Worm (Caenorhabditis elegans) whole organism, midembryonic: Measurements from ENCODE around the gene mnr-1.

Experiments used
- T22C8.4 ChIP-seq: fragments of 200-800 bp; sonication (Bioruptor generic); IDR thresholded peaks from 2 replicates; pipeline ENCODE4 v1.3.6; 2022; ENCODE audit warnings: missing genetic modification characterization, missing compliant biosample characterization
- cog-1 ChIP-seq: sonication (generic microtip); optimal IDR thresholded peaks from 2 replicates; lab custom pipeline; 2016; ENCODE audit warnings: missing genetic modification characterization, missing compliant biosample characterization
- flt-1 ChIP-seq: fragments of 200-800 bp; sonication (Bioruptor generic); IDR thresholded peaks from 2 replicates; pipeline ENCODE4 v1.3.6; 2022; ENCODE audit warnings: missing genetic modification characterization, missing compliant biosample characterization
- klf-2 ChIP-seq: fragments of 200-800 bp; sonication (Bioruptor generic); conservative IDR thresholded peaks from 2 replicates; pipeline ENCODE4 v1.3.6; 2022; ENCODE audit warnings: missing genetic modification reagents, missing genetic modification characterization, missing compliant biosample characterization
- med-1 ChIP-seq: sonication (generic microtip); optimal IDR thresholded peaks from 2 replicates; lab custom pipeline; 2017; ENCODE audit warnings: missing genetic modification characterization, mild to moderate bottlenecking, missing compliant biosample characterization, antibody characterized with exemption, missing genetic modification reagents; ENCODE audit not compliant: insufficient read depth
- ref-1 ChIP-seq: fragments of 200-800 bp; sonication (Bioruptor generic); conservative IDR thresholded peaks from 2 replicates; pipeline ENCODE4 v1.3.6; 2022; ENCODE audit warnings: missing genetic modification reagents, missing genetic modification characterization, missing compliant biosample characterization
- tab-1 ChIP-seq: fragments of 200-800 bp; sonication (Bioruptor generic); IDR thresholded peaks from 2 replicates; pipeline ENCODE4 v1.3.6; 2022; ENCODE audit warnings: missing genetic modification characterization, missing compliant biosample characterization
- ztf-23 ChIP-seq: fragments of 200-800 bp; sonication (Bioruptor generic); IDR thresholded peaks from 2 replicates; pipeline ENCODE4 v1.3.6; 2022; ENCODE audit warnings: missing genetic modification reagents, missing genetic modification characterization, missing compliant biosample characterization
- ztf-29 ChIP-seq: fragments of 200-800 bp; sonication (Bioruptor generic); IDR thresholded peaks from 2 replicates; pipeline ENCODE4 v1.3.6; 2022; ENCODE audit warnings: missing genetic modification reagents, missing genetic modification characterization, missing compliant biosample characterization

The mnr-1 gene

ce11 chrV:20660025-20660424 is 5.6 kb downstream of the mnr-1 start, which contains the start of gene W01F3.2:
Gene W01F3.2, plus strand, starts transcription at chrV:20660325.
- TF ChIP-seq ref-1 (GFP tag; lab: Robert Waterston, UW) = no peak
- no peak for TF ChIP-seq klf-2 (GFP tag; lab: Robert Waterston, UW)
- no peak for TF ChIP-seq ztf-29
- TF ChIP-seq T22C8.4 (GFP tag; lab: Robert Waterston, UW) = no peak

- TF ChIP-seq T22C8.4 (GFP tag; lab: Robert Waterston, UW) (no peak), ref-1 (GFP tag; lab: Robert Waterston, UW) (no peak), med-1 (no peak), ztf-23 (no peak), tab-1 (GFP tag; lab: Robert Waterston, UW) (no peak)
These were observed 8.0 kb downstream of the mnr-1 start for ce11 chrV:20662474-20662873.

ce11 chrV:20663736-20664135 is 9.3 kb downstream of the mnr-1 start:
- TF ChIP-seq flt-1 (GFP tag; lab: Robert Waterston, UW) (no peak), ztf-23 (no peak), cog-1 (tag; lab: Kevin White, UChicago) (no peak), T22C8.4 (GFP tag; lab: Robert Waterston, UW) (no peak), klf-2 (GFP tag; lab: Robert Waterston, UW) (no peak), ref-1 (GFP tag; lab: Robert Waterston, UW) (no peak), med-1 (no peak), ztf-29 (no peak), tab-1 (GFP tag; lab: Robert Waterston, UW) (no peak)

- TF ChIP-seq flt-1 (GFP tag; lab: Robert Waterston, UW) (no peak), T22C8.4 (GFP tag; lab: Robert Waterston, UW) (no peak), med-1 (no peak), ref-1 (GFP tag; lab: Robert Waterston, UW) (no peak), tab-1 (GFP tag; lab: Robert Waterston, UW) (no peak), cog-1 (tag; lab: Kevin White, UChicago) (no peak), ztf-29 (no peak), ztf-23 (no peak), klf-2 (GFP tag; lab: Robert Waterston, UW) (no peak)
These were observed 10.5 kb downstream of the mnr-1 start for ce11 chrV:20664930-20665329.

- TF ChIP-seq flt-1 (GFP tag; lab: Robert Waterston, UW) = no peak
These were observed 12.5 kb downstream of the mnr-1 start, which contains the start of gene mlt-11 for ce11 chrV:20666905-20667304. Gene mlt-11, plus strand, starts transcription at chrV:20667205.

ce11 chrV:20670625-20671024 is 16.2 kb downstream of the mnr-1 start:
- TF ChIP-seq tab-1 (GFP tag; lab: Robert Waterston, UW) (no peak), ztf-23 (no peak), med-1 (no peak), ref-1 (GFP tag; lab: Robert Waterston, UW) (no peak), cog-1 (tag; lab: Kevin White, UChicago) (no peak)

- TF ChIP-seq cog-1 (tag; lab: Kevin White, UChicago) (no peak), med-1 (no peak), T22C8.4 (GFP tag; lab: Robert Waterston, UW) (no peak), ref-1 (GFP tag; lab: Robert Waterston, UW) (no peak), tab-1 (GFP tag; lab: Robert Waterston, UW) (no peak), ztf-29 (no peak), flt-1 (GFP tag; lab: Robert Waterston, UW) (no peak), klf-2 (GFP tag; lab: Robert Waterston, UW) (no peak), ztf-23 (no peak)
These were observed 25.7 kb downstream of the mnr-1 start for ce11 chrV:20680189-20680588.

- TF ChIP-seq klf-2 (GFP tag; lab: Robert Waterston, UW) (no peak), cog-1 (tag; lab: Kevin White, UChicago) (no peak), ztf-23 (no peak), tab-1 (GFP tag; lab: Robert Waterston, UW) (no peak), ztf-29 (no peak), T22C8.4 (GFP tag; lab: Robert Waterston, UW) (no peak)
These were observed 26.7 kb downstream of the mnr-1 start, which contains the start of gene srsx-35 for ce11 chrV:20681120-20681519. Gene srsx-35, plus strand, starts transcription at chrV:20681420.

- TF ChIP-seq ztf-29 (no peak), klf-2 (GFP tag; lab: Robert Waterston, UW) (no peak)
These were observed 27.4 kb downstream of the mnr-1 start for ce11 chrV:20681824-20682223.

- TF ChIP-seq ref-1 (GFP tag; lab: Robert Waterston, UW) = no peak
- TF ChIP-seq ztf-29 = no peak
- TF ChIP-seq T22C8.4 (GFP tag; lab: Robert Waterston, UW) = no peak
- TF ChIP-seq med-1 = no peak
- no peak for TF ChIP-seq tab-1 (GFP tag; lab: Robert Waterston, UW)
- TF ChIP-seq klf-2 (GFP tag; lab: Robert Waterston, UW) = no peak
- no peak for TF ChIP-seq cog-1 (tag; lab: Kevin White, UChicago)
- no peak for TF ChIP-seq ztf-23
- no peak for TF ChIP-seq flt-1 (GFP tag; lab: Robert Waterston, UW)
These were observed 27.9 kb downstream of the mnr-1 start for ce11 chrV:20682309-20682708.

ce11 chrV:20685383-20685782 is 30.9 kb downstream of the mnr-1 start, which contains the start of gene klf-2:
Gene klf-2, plus strand, starts transcription at chrV:20685683.
- TF ChIP-seq ref-1 (GFP tag; lab: Robert Waterston, UW) = no peak
- TF ChIP-seq med-1 = no peak
- TF ChIP-seq T22C8.4 (GFP tag; lab: Robert Waterston, UW) = no peak
- TF ChIP-seq ztf-29 = no peak
- TF ChIP-seq flt-1 (GFP tag; lab: Robert Waterston, UW) = no peak
